Fruit fly (Drosophila melanogaster): Measurements from ENCODE around the gene CG5056.

CG5056 gene

DNA sequence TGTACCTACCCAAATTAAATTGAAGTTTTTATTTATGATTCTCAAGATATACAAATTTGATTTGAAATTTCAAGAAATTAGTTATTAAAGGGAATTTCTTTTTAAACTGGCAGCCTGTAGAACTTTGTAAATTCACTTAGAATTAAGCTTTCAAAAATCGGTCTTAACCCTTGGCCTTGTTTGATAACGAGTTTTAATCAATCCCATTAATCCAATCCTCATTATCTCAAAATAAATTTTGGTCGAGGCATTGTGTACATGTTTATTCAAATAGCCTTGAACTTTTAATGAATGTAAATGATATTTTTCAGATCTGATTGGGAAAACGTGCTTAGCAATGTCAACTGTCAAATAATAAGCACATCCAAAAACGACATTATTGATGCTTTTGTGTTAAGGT is 26.7 kb upstream of the CG5056 start:
- TF ChIP-seq kay (GFP tag; ENCODE audit: borderline replicate concordance), result peak; percentile 72
- no peak for TF ChIP-seq CG5204 (GFP tag; optimal IDR thresholded peaks at IDR 0.05)

DNA sequence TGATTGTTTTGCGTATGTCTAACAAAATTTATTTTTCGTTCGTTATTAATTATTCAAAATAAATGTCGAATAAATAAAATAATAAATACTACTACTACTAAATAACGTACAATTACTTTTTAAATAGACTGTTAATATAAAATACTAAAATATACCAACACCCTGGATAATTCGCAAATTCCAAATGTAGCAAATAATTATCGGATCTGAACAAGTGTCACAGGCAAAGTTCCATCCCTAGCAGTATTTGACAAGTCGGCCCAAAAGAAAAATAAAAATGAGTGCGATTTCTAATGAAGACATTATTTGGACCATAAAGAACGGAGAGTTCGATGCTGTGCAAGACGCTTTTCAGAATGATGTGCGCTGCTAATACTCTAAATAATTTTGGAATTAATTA is 25.1 kb upstream of the CG5056 start, which contains the start of gene CG31715:
Gene CG31715, plus strand, starts transcription at position 212 of the 400 bp plus-strand sequence.
- TF ChIP-seq CG14711 (tag; optimal IDR thresholded peaks at IDR 0.05) (peak; percentile 20), tj (GFP tag; optimal IDR thresholded peaks at IDR 0.05) (peak; percentile 11), CG33017 (tag; optimal IDR thresholded peaks at IDR 0.05) (peak; percentile 5), kay (GFP tag; ENCODE audit: borderline replicate concordance) (peak; percentile 66), toe (GFP tag; optimal IDR thresholded peaks at IDR 0.05) (no peak), ovo (GFP tag; optimal IDR thresholded peaks at IDR 0.05) (no peak), CG11617 (GFP tag; optimal IDR thresholded peaks at IDR 0.05) (peak; percentile 11), Mnt (GFP tag; optimal IDR thresholded peaks at IDR 0.05) (peak; percentile 5), bab1 (GFP tag; optimal IDR thresholded peaks at IDR 0.05) (peak; percentile 62), CG7101 (tag; optimal IDR thresholded peaks at IDR 0.05) (peak; percentile 40)

DNA sequence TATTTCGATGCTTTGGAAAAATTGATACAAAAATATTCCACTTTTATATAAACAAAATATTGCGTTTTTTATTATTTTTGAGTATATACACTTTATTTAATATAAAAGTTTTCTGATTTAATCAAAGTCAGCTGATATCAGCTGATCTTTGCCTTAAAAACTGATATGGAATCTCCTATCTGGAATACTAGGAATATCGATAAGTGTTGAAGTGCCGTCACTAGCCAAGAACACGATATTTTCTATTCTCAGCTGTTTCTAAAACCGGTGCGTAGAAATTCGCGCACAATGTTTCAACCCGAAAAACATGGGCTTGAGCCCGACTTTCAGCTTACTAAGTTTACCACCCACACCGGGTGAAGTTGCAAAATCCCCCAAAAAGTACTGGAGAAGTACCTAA is 24.0 kb upstream of the CG5056 start, which contains the start of gene Sps2:
Gene Sps2, plus strand, starts transcription at position 124 of the 400 bp plus-strand sequence.
- TF ChIP-seq CG33017 (tag; optimal IDR thresholded peaks at IDR 0.05) (no peak), ovo (GFP tag; optimal IDR thresholded peaks at IDR 0.05) (no peak), Mnt (GFP tag; optimal IDR thresholded peaks at IDR 0.05) (peak; percentile 22), cnc (optimal IDR thresholded peaks at IDR 0.05) (no peak), CG7101 (tag; optimal IDR thresholded peaks at IDR 0.05) (peak; percentile 15), cic (GFP tag; optimal IDR thresholded peaks at IDR 0.05) (peak; percentile 16), CG14711 (tag; optimal IDR thresholded peaks at IDR 0.05) (peak; percentile 12), tj (GFP tag; optimal IDR thresholded peaks at IDR 0.05) (peak; percentile 25), CG5204 (GFP tag; optimal IDR thresholded peaks at IDR 0.05) (no peak), CG7045 (GFP tag; optimal IDR thresholded peaks at IDR 0.05) (no peak), bab1 (GFP tag; optimal IDR thresholded peaks at IDR 0.05) (peak; percentile 69), Clk (GFP tag; optimal IDR thresholded peaks at IDR 0.05) (no peak), CG11617 (GFP tag; optimal IDR thresholded peaks at IDR 0.05) (peak; percentile 19)

DNA sequence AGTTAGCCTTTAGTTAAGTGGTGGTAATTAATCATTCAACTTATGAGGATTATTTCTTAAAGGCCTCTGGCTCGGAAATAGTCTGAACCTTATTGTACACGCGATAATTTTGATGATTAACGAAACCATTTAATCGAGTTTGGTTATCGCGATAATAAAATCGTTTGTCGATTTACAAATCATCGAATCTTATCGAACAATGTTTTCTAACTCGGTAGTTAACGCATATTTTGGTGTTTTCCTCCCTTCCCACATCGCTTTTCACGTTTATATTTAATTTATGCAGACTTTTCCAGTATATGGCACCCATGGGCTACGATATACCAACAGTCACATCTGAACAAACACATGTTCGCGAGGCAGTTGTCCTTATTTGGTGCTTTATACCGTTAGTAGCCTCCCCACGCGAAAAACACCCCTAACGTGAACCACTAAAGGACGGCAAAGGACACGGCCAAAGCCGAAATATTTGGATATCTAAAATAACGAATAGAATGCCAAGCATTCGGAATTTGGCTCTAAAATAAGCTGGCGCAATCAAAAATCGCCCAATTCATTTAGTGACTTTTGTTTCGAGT is 22.4 kb upstream of the CG5056 start, which contains the start of gene Frmd5:
Gene Frmd5, plus strand, starts transcription at position 414 of the 578 bp plus-strand sequence.
- no peak for TF ChIP-seq CG12768 (GFP tag; optimal IDR thresholded peaks at IDR 0.05)
- TF ChIP-seq cic (GFP tag; optimal IDR thresholded peaks at IDR 0.05), result no peak
- TF ChIP-seq CG1620 (GFP tag; optimal IDR thresholded peaks at IDR 0.05), result no peak
- TF ChIP-seq CG33017 (tag; optimal IDR thresholded peaks at IDR 0.05), result no peak
- no peak for TF ChIP-seq kay (GFP tag; ENCODE audit: borderline replicate concordance)
- TF ChIP-seq toe (GFP tag; optimal IDR thresholded peaks at IDR 0.05), result no peak
- TF ChIP-seq CG14711 (tag; optimal IDR thresholded peaks at IDR 0.05), result no peak
- no peak for TF ChIP-seq CG11617 (GFP tag; optimal IDR thresholded peaks at IDR 0.05)
- no peak for TF ChIP-seq pad (GFP tag; optimal IDR thresholded peaks at IDR 0.05)
- TF ChIP-seq Hr96 (GFP tag; optimal IDR thresholded peaks at IDR 0.05), result no peak
- no peak for TF ChIP-seq CG5204 (GFP tag; optimal IDR thresholded peaks at IDR 0.05)
- TF ChIP-seq tj (GFP tag; optimal IDR thresholded peaks at IDR 0.05), result no peak
- no peak for TF ChIP-seq Mnt (GFP tag; optimal IDR thresholded peaks at IDR 0.05)
- TF ChIP-seq CG7045 (GFP tag; optimal IDR thresholded peaks at IDR 0.05), result no peak
- no peak for TF ChIP-seq bab1 (GFP tag; optimal IDR thresholded peaks at IDR 0.05)
- no peak for TF ChIP-seq ovo (GFP tag; optimal IDR thresholded peaks at IDR 0.05)
- TF ChIP-seq cnc (optimal IDR thresholded peaks at IDR 0.05), result no peak
- no peak for TF ChIP-seq Clk (GFP tag; optimal IDR thresholded peaks at IDR 0.05)

DNA sequence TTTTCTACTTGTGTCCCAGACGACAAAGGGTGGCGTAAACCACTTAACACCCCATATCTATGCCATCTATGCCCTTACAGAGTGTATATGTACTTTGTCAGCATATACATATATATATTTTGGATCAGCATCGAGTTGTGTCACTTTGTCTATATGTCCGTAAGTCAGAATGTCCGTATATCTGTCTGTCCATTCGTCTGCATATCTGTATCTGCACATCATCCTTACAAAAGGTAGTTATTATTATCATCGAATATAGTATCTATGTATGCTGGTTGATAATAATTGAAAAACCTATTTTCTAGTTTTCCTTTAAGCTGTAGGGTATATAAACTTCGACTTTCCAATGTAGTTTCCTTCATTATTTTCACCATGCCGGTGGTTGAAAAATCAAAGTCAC is 15.4 kb upstream of the CG5056 start:
- TF ChIP-seq CG1620 (GFP tag; optimal IDR thresholded peaks at IDR 0.05) (no peak), CG12768 (GFP tag; optimal IDR thresholded peaks at IDR 0.05) (no peak), Crg-1 (GFP tag; optimal IDR thresholded peaks at IDR 0.05) (no peak), CG14711 (tag; optimal IDR thresholded peaks at IDR 0.05) (no peak), CG33017 (tag; optimal IDR thresholded peaks at IDR 0.05) (no peak), CG7101 (tag; optimal IDR thresholded peaks at IDR 0.05) (no peak), Hr96 (GFP tag; optimal IDR thresholded peaks at IDR 0.05) (no peak), pad (GFP tag; optimal IDR thresholded peaks at IDR 0.05) (no peak), Clk (GFP tag; optimal IDR thresholded peaks at IDR 0.05) (no peak), tj (GFP tag; optimal IDR thresholded peaks at IDR 0.05) (no peak), ovo (GFP tag; optimal IDR thresholded peaks at IDR 0.05) (no peak), Mnt (GFP tag; optimal IDR thresholded peaks at IDR 0.05) (no peak), cic (GFP tag; optimal IDR thresholded peaks at IDR 0.05) (no peak), cnc (optimal IDR thresholded peaks at IDR 0.05) (no peak), toe (GFP tag; optimal IDR thresholded peaks at IDR 0.05) (no peak), CG11617 (GFP tag; optimal IDR thresholded peaks at IDR 0.05) (no peak), kay (GFP tag; ENCODE audit: borderline replicate concordance) (no peak), CG5204 (GFP tag; optimal IDR thresholded peaks at IDR 0.05) (no peak)

DNA sequence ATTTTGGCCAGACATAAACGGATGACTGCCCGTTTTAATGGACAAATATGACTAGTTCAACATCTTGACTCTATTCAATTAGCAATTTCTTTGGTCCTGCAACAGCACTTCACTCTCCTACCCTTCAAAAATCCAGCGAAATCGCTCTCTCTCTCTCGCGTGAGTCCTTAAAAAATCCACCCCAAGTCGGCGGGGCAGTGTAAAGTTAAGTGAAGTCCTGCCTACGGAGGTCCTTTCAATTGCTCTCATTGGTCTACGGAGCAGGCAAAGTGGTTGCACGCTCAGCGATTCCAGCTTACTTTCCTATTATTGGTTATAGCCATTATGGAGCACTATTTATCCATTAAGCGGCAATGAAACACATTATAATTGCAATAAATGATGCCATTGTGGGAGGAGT is 12.6 kb upstream of the CG5056 start, which contains the start of gene CG34367:
Gene CG34367, minus strand, starts transcription at position 35 of the 400 bp plus-strand sequence.
- TF ChIP-seq tj (GFP tag; optimal IDR thresholded peaks at IDR 0.05), result no peak
- no peak for TF ChIP-seq CG11617 (GFP tag; optimal IDR thresholded peaks at IDR 0.05)
- no peak for TF ChIP-seq toe (GFP tag; optimal IDR thresholded peaks at IDR 0.05)
- no peak for TF ChIP-seq CG1620 (GFP tag; optimal IDR thresholded peaks at IDR 0.05)
- no peak for TF ChIP-seq cnc (optimal IDR thresholded peaks at IDR 0.05)
- no peak for TF ChIP-seq CG33017 (tag; optimal IDR thresholded peaks at IDR 0.05)
- no peak for TF ChIP-seq Mnt (GFP tag; optimal IDR thresholded peaks at IDR 0.05)
- TF ChIP-seq CG14711 (tag; optimal IDR thresholded peaks at IDR 0.05), result no peak
- no peak for TF ChIP-seq bab1 (GFP tag; optimal IDR thresholded peaks at IDR 0.05)
- TF ChIP-seq ovo (GFP tag; optimal IDR thresholded peaks at IDR 0.05), result no peak
- no peak for TF ChIP-seq CG5204 (GFP tag; optimal IDR thresholded peaks at IDR 0.05)
- no peak for TF ChIP-seq kay (GFP tag; ENCODE audit: borderline replicate concordance)
- TF ChIP-seq Hr96 (GFP tag; optimal IDR thresholded peaks at IDR 0.05), result no peak
- no peak for TF ChIP-seq CG12768 (GFP tag; optimal IDR thresholded peaks at IDR 0.05)
- no peak for TF ChIP-seq pad (GFP tag; optimal IDR thresholded peaks at IDR 0.05)
- TF ChIP-seq Clk (GFP tag; optimal IDR thresholded peaks at IDR 0.05), result no peak
- no peak for TF ChIP-seq CG7045 (GFP tag; optimal IDR thresholded peaks at IDR 0.05)
- no peak for TF ChIP-seq cic (GFP tag; optimal IDR thresholded peaks at IDR 0.05)
- TF ChIP-seq CG7101 (tag; optimal IDR thresholded peaks at IDR 0.05), result no peak

Measured in whole organism, adult.